Fruit fly (Drosophila melanogaster): ENCODE results near the gene poe.

poe gene

DNA sequence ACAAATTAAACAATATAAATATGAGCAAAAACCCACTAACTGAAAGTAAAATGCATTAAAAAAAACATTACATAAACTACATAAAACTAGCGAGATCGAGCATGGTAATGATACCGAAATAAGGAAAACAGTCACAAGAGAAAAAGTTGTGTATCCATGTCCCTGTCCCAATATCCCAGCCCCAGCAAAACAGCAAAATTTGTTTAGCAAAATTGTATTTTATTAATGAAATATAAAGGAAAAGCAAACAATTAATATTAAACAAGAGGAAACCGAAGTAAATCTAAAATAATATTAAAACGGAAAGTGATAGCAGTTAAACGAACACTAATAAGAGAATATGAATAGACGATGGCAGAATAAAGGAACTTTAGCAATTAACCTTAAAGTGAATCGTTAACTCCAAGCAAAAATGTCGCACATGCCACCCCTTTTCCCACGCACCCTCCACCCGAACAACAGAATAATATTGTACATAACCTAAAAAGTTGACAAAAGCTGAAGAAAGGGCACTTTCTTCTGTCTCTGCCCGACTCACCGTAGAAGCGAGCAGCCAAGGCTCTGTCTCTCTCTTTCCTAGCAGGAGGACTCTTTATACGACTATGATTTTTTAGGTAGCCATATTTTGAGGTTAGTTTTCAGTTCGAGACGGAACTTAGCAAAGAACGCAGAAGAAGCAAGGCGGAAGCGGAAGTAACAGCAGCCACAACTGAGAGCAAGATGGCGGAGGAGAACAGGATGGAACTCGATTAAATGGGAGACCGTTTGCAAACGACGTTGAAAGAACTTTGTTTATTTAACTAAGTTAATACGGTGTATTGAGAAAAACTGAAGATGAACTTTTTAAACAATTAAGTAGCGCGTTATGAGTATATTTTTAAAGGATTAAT, 39.4 kb upstream of the poe start:
- TF ChIP-seq danr (GFP tag; IDR thresholded peaks at IDR 0.05) (no peak), CG17328 (GFP tag; IDR thresholded peaks at IDR 0.05) (no peak), Blimp-1 (GFP tag; optimal IDR thresholded peaks at IDR 0.05) (no peak), CG4404 (GFP tag; IDR thresholded peaks at IDR 0.05) (no peak), CG17568 (GFP tag; optimal IDR thresholded peaks at IDR 0.05) (peak; percentile 16), sob (GFP tag; IDR thresholded peaks at IDR 0.05) (no peak), crp (GFP tag; optimal IDR thresholded peaks at IDR 0.05) (no peak), dmrt11E (tag; optimal IDR thresholded peaks at IDR 0.05) (no peak), scrt (GFP tag; optimal IDR thresholded peaks at IDR 0.05) (no peak), exex (tag; optimal IDR thresholded peaks at IDR 0.05) (no peak), lov (optimal IDR thresholded peaks at IDR 0.05) (no peak), lov (GFP tag; IDR thresholded peaks at IDR 0.05) (no peak), Ada2b (GFP tag; IDR thresholded peaks at IDR 0.05) (no peak; the same call in 1 of the 2 replicates), bowl (GFP tag; IDR thresholded peaks at IDR 0.05) (no peak), CG10209 (GFP tag; optimal IDR thresholded peaks at IDR 0.05) (no peak), pum (GFP tag; optimal IDR thresholded peaks at IDR 0.05) (no peak), CG11085 (GFP tag; IDR thresholded peaks at IDR 0.05) (no peak), stwl (tag; optimal IDR thresholded peaks at IDR 0.05) (no peak), Hand (GFP tag; optimal IDR thresholded peaks at IDR 0.05) (no peak), Adf1 (GFP tag; IDR thresholded peaks at IDR 0.05) (no peak), pnt (GFP tag; optimal IDR thresholded peaks at IDR 0.05) (no peak), gcm2 (GFP tag; optimal IDR thresholded peaks at IDR 0.05) (no peak), CG5953 (GFP tag; IDR thresholded peaks at IDR 0.05) (no peak), D19B (GFP tag; optimal IDR thresholded peaks at IDR 0.05) (no peak), inv (GFP tag; IDR thresholded peaks at IDR 0.05; ENCODE audit: partially characterized antibody) (no peak), Nf-YB (GFP tag; optimal IDR thresholded peaks at IDR 0.05) (no peak), bigmax (GFP tag; optimal IDR thresholded peaks at IDR 0.05) (peak; percentile 80), CG11723 (GFP tag; optimal IDR thresholded peaks at IDR 0.05) (no peak), zfh2 (GFP tag; optimal IDR thresholded peaks at IDR 0.05) (no peak), CG10366 (GFP tag; IDR thresholded peaks at IDR 0.05) (no peak), Xbp1 (GFP tag; optimal IDR thresholded peaks at IDR 0.05) (no peak), Sry-δ (GFP tag; optimal IDR thresholded peaks at IDR 0.05) (no peak), CG8290 (GFP tag; optimal IDR thresholded peaks at IDR 0.05) (no peak), CG8290 (tag; optimal IDR thresholded peaks at IDR 0.05) (peak in 1 of 2 experiments; percentile 5), CG3726 (GFP tag; IDR thresholded peaks at IDR 0.05) (no peak), psq (GFP tag; optimal IDR thresholded peaks at IDR 0.05) (no peak), Mad (GFP tag; optimal IDR thresholded peaks at IDR 0.05) (no peak), CG7271 (tag; optimal IDR thresholded peaks at IDR 0.05) (peak; percentile 50), z (GFP tag; IDR thresholded peaks at IDR 0.05) (no peak), ap (GFP tag; IDR thresholded peaks at IDR 0.05) (no peak), CG13123 (GFP tag; optimal IDR thresholded peaks at IDR 0.05) (no peak), CG14710 (tag; optimal IDR thresholded peaks at IDR 0.05) (no peak), CG31365 (tag; optimal IDR thresholded peaks at IDR 0.05) (no peak), wek (GFP tag; optimal IDR thresholded peaks at IDR 0.05) (no peak), Sin3A (optimal IDR thresholded peaks at IDR 0.05) (no peak), CG10462 (GFP tag; optimal IDR thresholded peaks at IDR 0.05) (no peak), wor (GFP tag; IDR thresholded peaks at IDR 0.05) (no peak), CG13624 (GFP tag; optimal IDR thresholded peaks at IDR 0.05) (no peak), seq (GFP tag; IDR thresholded peaks at IDR 0.05) (no peak), phol (tag; optimal IDR thresholded peaks at IDR 0.05) (peak; percentile 67), slbo (GFP tag; IDR thresholded peaks at IDR 0.05) (no peak)
